Worm (Caenorhabditis elegans) whole organism, L1 larva: ENCODE data around the gene Y39A3B.8.

ENCODE experiments used
- C16A3.4 ChIP-seq: fragments of 150-350 bp; optimal IDR thresholded peaks from 2 replicates; lab custom pipeline; 2014; ENCODE audit warnings: missing biosample characterization, missing genetic modification characterization
- blmp-1 ChIP-seq: fragments of 150-350 bp; optimal IDR thresholded peaks from 2 replicates; lab custom pipeline; 2014; ENCODE audit warnings: missing biosample characterization, missing genetic modification characterization
- dpl-1 ChIP-seq, 3 experiments: fragments of 150-350 bp in 2 of 3; sonication (generic microtip) in 1 of 3; optimal IDR thresholded peaks; 2 replicates each; lab custom pipeline; 2014 to 2017; ENCODE audit warnings: missing biosample characterization in 3 of 3, missing genetic modification characterization in 3 of 3, missing genetic modification reagents in 3 of 3
- dsc-1 ChIP-seq: sonication (generic microtip); optimal IDR thresholded peaks from 2 replicates; lab custom pipeline; 2016; ENCODE audit warnings: mild to moderate bottlenecking, missing genetic modification characterization, missing compliant biosample characterization
- efl-1 ChIP-seq, 4 experiments: fragments of 150-350 bp; optimal IDR thresholded peaks in 3 of 4; peaks in 1 of 4; 1 replicate in 1 of 4; 2 replicates in 3 of 4; lab custom pipeline; 2014; ENCODE audit warnings: missing biosample characterization in 2 of 4, missing genetic modification characterization in 2 of 4, missing genetic modification reagents in 2 of 4
- lin-13 ChIP-seq: fragments of 150-350 bp; optimal IDR thresholded peaks from 2 replicates; lab custom pipeline; 2014; ENCODE audit warnings: missing biosample characterization, missing genetic modification reagents, missing genetic modification characterization
- nhr-19 ChIP-seq: fragments of 200-800 bp; sonication (Bioruptor generic); conservative IDR thresholded peaks from 2 replicates; pipeline ENCODE4 v1.3.6; 2022; ENCODE audit warnings: missing genetic modification characterization, missing compliant biosample characterization
- nhr-237 ChIP-seq: fragments of 150-350 bp; optimal IDR thresholded peaks from 2 replicates; lab custom pipeline; 2014; ENCODE audit warnings: missing biosample characterization, missing genetic modification characterization
- nhr-71 ChIP-seq: sonication (generic microtip); optimal IDR thresholded peaks from 2 replicates; lab custom pipeline; 2016; ENCODE audit warnings: mild to moderate bottlenecking, missing genetic modification characterization, moderate library complexity, missing compliant biosample characterization
- nhr-77 ChIP-seq: fragments of 150-350 bp; optimal IDR thresholded peaks from 2 replicates; lab custom pipeline; 2014; ENCODE audit warnings: missing biosample characterization, missing genetic modification characterization
- rnt-1 ChIP-seq: sonication (generic microtip); optimal IDR thresholded peaks from 2 replicates; lab custom pipeline; 2016; ENCODE audit warnings: mild to moderate bottlenecking, missing genetic modification characterization, moderate library complexity, missing compliant biosample characterization
- snu-23 ChIP-seq: sonication (generic microtip); optimal IDR thresholded peaks from 2 replicates; lab custom pipeline; 2016; ENCODE audit warnings: missing genetic modification characterization, missing compliant biosample characterization
- unc-62 ChIP-seq: fragments of 150-350 bp; optimal IDR thresholded peaks from 2 replicates; lab custom pipeline; 2014; ENCODE audit warnings: missing biosample characterization, missing genetic modification reagents, missing genetic modification characterization

Gene Y39A3B.8

DNA sequence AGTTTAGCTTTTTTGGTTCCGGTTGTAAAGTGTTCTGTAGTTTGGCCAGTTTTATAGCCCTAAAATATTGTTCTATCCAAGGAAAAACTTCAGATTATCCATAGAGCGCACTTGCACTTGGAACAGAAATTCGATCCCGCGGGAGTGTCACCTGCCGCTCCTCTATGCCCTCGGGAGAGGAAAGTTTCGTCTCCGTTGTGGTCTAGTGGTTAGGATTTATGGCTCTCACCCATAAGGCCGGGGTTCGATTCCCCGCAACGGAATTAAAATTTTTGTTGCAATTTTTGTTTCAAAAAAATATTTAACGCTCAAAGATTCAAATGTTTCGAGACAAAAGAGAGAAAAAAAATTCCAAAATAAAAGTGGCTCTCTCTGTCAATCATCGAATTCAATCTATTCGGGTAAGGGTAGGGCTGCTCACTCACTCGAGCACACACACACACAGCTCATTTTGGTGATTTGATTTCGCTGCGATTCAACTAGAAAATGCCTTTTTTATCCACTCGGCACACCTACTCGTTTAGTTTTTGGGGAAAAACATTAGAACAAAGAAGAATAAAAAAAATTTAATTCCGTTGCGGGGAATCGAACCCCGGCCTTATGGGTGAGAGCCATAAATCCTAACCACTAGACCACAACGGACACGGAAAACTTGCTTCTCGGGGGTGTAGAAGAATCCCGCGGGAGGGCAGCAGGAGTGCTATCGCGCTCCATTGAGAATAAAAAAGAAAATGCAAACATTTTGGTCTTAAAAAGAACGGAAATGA, 44.7 kb downstream of the Y39A3B.8 start (continued):
- peak; percentile 54 for TF ChIP-seq snu-23 (GFP tag; lab: Kevin White, UChicago)
- no peak for TF ChIP-seq dsc-1
- TF ChIP-seq nhr-19, result peak; percentile 64
- TF ChIP-seq dpl-1 (GFP tag; optimal IDR thresholded peaks at IDR 0.05; lab: Kevin White, UChicago), result peak in 2 of 3 experiments; percentile 43 to 53
- peak; percentile 20 for TF ChIP-seq lin-13 (GFP tag; lab: Kevin White, UChicago)
- no peak for TF ChIP-seq blmp-1
- no peak for TF ChIP-seq unc-62 (GFP tag; lab: Kevin White, UChicago)
- TF ChIP-seq nhr-71 (tag; lab: Kevin White, UChicago), result peak; percentile 52
- TF ChIP-seq nhr-77 (tag; lab: Kevin White, UChicago), result peak; percentile 2
- no peak for TF ChIP-seq nhr-237 (tag; lab: Kevin White, UChicago)
- peak; percentile 83 for TF ChIP-seq rnt-1
- peak; percentile 2 to 39 for TF ChIP-seq efl-1 (optimal IDR thresholded peaks at IDR 0.05; lab: Kevin White, UChicago)
- TF ChIP-seq efl-1 (GFP tag; optimal IDR thresholded peaks at IDR 0.05 in 1 of 2; lab: Kevin White, UChicago), result peak; percentile 8 to 95
- peak; percentile 23 for TF ChIP-seq C16A3.4 (tag; lab: Kevin White, UChicago)
